Fruit fly (Drosophila melanogaster): ENCODE data around the gene Spn28Da.

Spn28Da gene

dm6 chr2L:7872680-7873079 is 16.2 kb downstream of the Spn28Da start (continued):
- TF ChIP-seq bbx (GFP tag; IDR thresholded peaks at IDR 0.05; ENCODE audit: partially characterized antibody) (peak; percentile 79), CG5180 (GFP tag; optimal IDR thresholded peaks at IDR 0.05) (no peak), chinmo (GFP tag; IDR thresholded peaks at IDR 0.05; ENCODE audit: partially characterized antibody) (peak; percentile 44; the same call in 1 of the 4 replicates), Doc3 (GFP tag; IDR thresholded peaks at IDR 0.05; ENCODE audit: partially characterized antibody) (peak; percentile 50; the same call in 2 of the 3 replicates), slbo (GFP tag; IDR thresholded peaks at IDR 0.05) (0 out of 2 replicates have a peak, but pooled peaks have one; percentile 15), CG14860 (GFP tag; IDR thresholded peaks at IDR 0.05; ENCODE audit: partially characterized antibody) (peak; percentile 88), hb (GFP tag; IDR thresholded peaks at IDR 0.05; ENCODE audit: partially characterized antibody) (peak; percentile 87), ci (GFP tag; IDR thresholded peaks at IDR 0.05) (peak; percentile 17; the same call in 2 of the 3 replicates), ap (GFP tag; IDR thresholded peaks at IDR 0.05) (no peak), chm (GFP tag; IDR thresholded peaks at IDR 0.05) (no peak; the same call in 1 of the 2 replicates), Rfx (GFP tag; IDR thresholded peaks at IDR 0.05) (peak; percentile 18; the same call in 1 of the 2 replicates), inv (GFP tag; IDR thresholded peaks at IDR 0.05; ENCODE audit: partially characterized antibody) (peak; percentile 39; the same call in 1 of the 2 replicates), CG14965 (GFP tag; optimal IDR thresholded peaks at IDR 0.05; ENCODE audit: borderline replicate concordance) (no peak), CG13287 (GFP tag; IDR thresholded peaks at IDR 0.05; ENCODE audit: partially characterized antibody) (peak; percentile 74), mld (GFP tag; IDR thresholded peaks at IDR 0.05; ENCODE audit: partially characterized antibody) (peak; percentile 94), Ravus (GFP tag; IDR thresholded peaks at IDR 0.05) (no peak), CG16813 (GFP tag; IDR thresholded peaks at IDR 0.05; ENCODE audit: partially characterized antibody) (peak; percentile 75), sens (GFP tag) (peak; percentile 3), amos (GFP tag; IDR thresholded peaks at IDR 0.05; ENCODE audit: partially characterized antibody) (peak; percentile 72), Bgb (GFP tag; IDR thresholded peaks at IDR 0.05; ENCODE audit: partially characterized antibody) (peak; percentile 88), CG18476 (GFP tag; optimal IDR thresholded peaks at IDR 0.05) (no peak), CG42726 (GFP tag; IDR thresholded peaks at IDR 0.05; ENCODE audit: partially characterized antibody) (peak; percentile 87), dimm (GFP tag; IDR thresholded peaks at IDR 0.05) (no peak), ssp (GFP tag; IDR thresholded peaks at IDR 0.05) (no peak), Lhr (GFP tag; optimal IDR thresholded peaks at IDR 0.05) (no peak), CG3163 (GFP tag; optimal IDR thresholded peaks at IDR 0.05) (no peak), CG9609 (GFP tag; optimal IDR thresholded peaks at IDR 0.05) (no peak), stwl (tag; optimal IDR thresholded peaks at IDR 0.05) (no peak), HLH4C (GFP tag; IDR thresholded peaks at IDR 0.05; ENCODE audit: partially characterized antibody) (peak; percentile 76), sima (GFP tag; optimal IDR thresholded peaks at IDR 0.05) (no peak), zen2 (GFP tag; IDR thresholded peaks at IDR 0.05; ENCODE audit: partially characterized antibody) (peak; percentile 78), CG12659 (GFP tag; optimal IDR thresholded peaks at IDR 0.05) (no peak), sna (GFP tag; IDR thresholded peaks at IDR 0.05; ENCODE audit: partially characterized antibody) (peak; percentile 74), nerfin-2 (GFP tag; IDR thresholded peaks at IDR 0.05; ENCODE audit: partially characterized antibody) (peak; percentile 94), Atf6 (GFP tag; IDR thresholded peaks at IDR 0.05) (0 out of 2 replicates have a peak, but pooled peaks have one; percentile 31), knrl (GFP tag; IDR thresholded peaks at IDR 0.05; ENCODE audit: partially characterized antibody) (peak; percentile 78), D19B (GFP tag; optimal IDR thresholded peaks at IDR 0.05) (no peak), Hey (tag; optimal IDR thresholded peaks at IDR 0.05) (no peak), Deaf1 (tag; optimal IDR thresholded peaks at IDR 0.05) (no peak), trem (tag; optimal IDR thresholded peaks at IDR 0.05) (no peak), hkb (optimal IDR thresholded peaks at IDR 0.05) (no peak), hkb (GFP tag; IDR thresholded peaks at IDR 0.05) (peak; percentile 32; the same call in 1 of the 2 replicates), vnd (GFP tag; IDR thresholded peaks at IDR 0.05; ENCODE audit: partially characterized antibody) (peak; percentile 84), Opbp (GFP tag; IDR thresholded peaks at IDR 0.05; ENCODE audit: partially characterized antibody) (peak; percentile 92), CG17361 (GFP tag; IDR thresholded peaks at IDR 0.05) (no peak), fru (optimal IDR thresholded peaks at IDR 0.05) (no peak), tin (GFP tag; optimal IDR thresholded peaks at IDR 0.05) (no peak), Meics (GFP tag; optimal IDR thresholded peaks at IDR 0.05) (no peak), CG7963 (GFP tag; IDR thresholded peaks at IDR 0.05; ENCODE audit: partially characterized antibody) (peak; percentile 69; the same call in 2 of the 3 replicates)

Measured in whole organism, embryonic.